Worm (Caenorhabditis elegans) whole organism, young adult: ENCODE measurements around the gene snpc-1.1.

Experiments used
- B0019.2 ChIP-seq: fragments of 200-800 bp; sonication (Bioruptor generic); conservative IDR thresholded peaks from 2 replicates; pipeline ENCODE4 v1.3.6; 2022; ENCODE audit warnings: missing genetic modification reagents, missing genetic modification characterization, missing compliant biosample characterization
- B0035.1 ChIP-seq: sonication (generic microtip); optimal IDR thresholded peaks from 2 replicates; lab custom pipeline; 2016; ENCODE audit warnings: missing genetic modification characterization, mild to moderate bottlenecking, missing compliant biosample characterization, missing genotype, missing genetic modification reagents
- C06A6.2 ChIP-seq: fragments of 200-800 bp; sonication (Bioruptor generic); conservative IDR thresholded peaks from 2 replicates; pipeline ENCODE4 v1.3.6; 2022; ENCODE audit warnings: missing genetic modification characterization, missing compliant biosample characterization
- C17E4.6 ChIP-seq: fragments of 200-800 bp; sonication (Bioruptor generic); IDR thresholded peaks from 2 replicates; pipeline ENCODE4 v1.3.6; 2022; ENCODE audit warnings: missing genetic modification reagents, missing genetic modification characterization, missing compliant biosample characterization
- F10E7.11 ChIP-seq: sonication (generic microtip); optimal IDR thresholded peaks from 2 replicates; lab custom pipeline; 2017; ENCODE audit warnings: mild to moderate bottlenecking, missing genetic modification characterization, moderate library complexity, missing compliant biosample characterization
- F33H1.4 ChIP-seq: fragments of 200-800 bp; sonication (Bioruptor generic); IDR thresholded peaks from 2 replicates; pipeline ENCODE4 v1.3.6; 2022; ENCODE audit warnings: missing genetic modification reagents, missing genetic modification characterization, missing compliant biosample characterization
- F52B5.7 ChIP-seq: sonication (generic microtip); optimal IDR thresholded peaks from 2 replicates; lab custom pipeline; 2016; ENCODE audit warnings: mild to moderate bottlenecking, missing genetic modification characterization, missing compliant biosample characterization
- F55B11.4 ChIP-seq: sonication (generic microtip); optimal IDR thresholded peaks from 2 replicates; lab custom pipeline; 2016; ENCODE audit warnings: missing compliant biosample characterization, missing genetic modification characterization, borderline replicate concordance; ENCODE audit not compliant: insufficient read depth
- F57A8.1 ChIP-seq: fragments of 200-800 bp; sonication (Bioruptor generic); optimal IDR thresholded peaks from 2 replicates; lab custom pipeline; 2018; ENCODE audit warnings: mild to moderate bottlenecking, missing genetic modification characterization, moderate library complexity, missing compliant biosample characterization
- K12H6.12 ChIP-seq: fragments of 200-800 bp; sonication (Bioruptor generic); optimal IDR thresholded peaks from 2 replicates; lab custom pipeline; 2018; ENCODE audit warnings: mild to moderate bottlenecking, missing genetic modification characterization, missing compliant biosample characterization
- T07F8.4 ChIP-seq: sonication (generic microtip); optimal IDR thresholded peaks from 2 replicates; lab custom pipeline; 2016; ENCODE audit warnings: mild to moderate bottlenecking, missing genetic modification characterization, moderate library complexity, missing compliant biosample characterization
- Y67H2A.10 ChIP-seq: fragments of 200-800 bp; sonication (Bioruptor generic); conservative IDR thresholded peaks from 2 replicates; pipeline ENCODE4 v1.3.6; 2022; ENCODE audit warnings: missing genetic modification reagents, missing genetic modification characterization, missing compliant biosample characterization
- Y79H2A.3 ChIP-seq: fragments of 200-800 bp; sonication (Bioruptor generic); conservative IDR thresholded peaks from 2 replicates; pipeline ENCODE4 v1.3.6; 2022; ENCODE audit warnings: missing genetic modification reagents, missing genetic modification characterization, missing compliant biosample characterization
- ZK185.1 ChIP-seq: sonication (generic microtip); optimal IDR thresholded peaks from 2 replicates; lab custom pipeline; 2016; ENCODE audit warnings: mild to moderate bottlenecking, missing genetic modification characterization, missing compliant biosample characterization; ENCODE audit not compliant: poor library complexity, severe bottlenecking
- attf-3 ChIP-seq: fragments of 200-800 bp; sonication (Bioruptor generic); conservative IDR thresholded peaks from 2 replicates; pipeline ENCODE4 v1.3.6; 2022; ENCODE audit warnings: missing genetic modification reagents, missing genetic modification characterization, missing compliant biosample characterization
- ceh-91 ChIP-seq: fragments of 200-800 bp; sonication (Bioruptor generic); IDR thresholded peaks from 2 replicates; pipeline ENCODE4 v1.3.6; 2022; ENCODE audit warnings: missing genetic modification reagents, missing genetic modification characterization, missing compliant biosample characterization
- dpff-1 ChIP-seq: sonication (generic microtip); optimal IDR thresholded peaks from 2 replicates; lab custom pipeline; 2017; ENCODE audit warnings: mild to moderate bottlenecking, missing genetic modification characterization, missing compliant biosample characterization
- dpl-1 ChIP-seq: fragments of 150-350 bp; optimal IDR thresholded peaks from 2 replicates; lab custom pipeline; 2014; ENCODE audit warnings: missing biosample characterization, missing genetic modification reagents, missing genetic modification characterization
- efl-1 ChIP-seq: fragments of 150-350 bp; optimal IDR thresholded peaks from 2 replicates; lab custom pipeline; 2014; ENCODE audit warnings: missing biosample characterization, missing genetic modification reagents, missing genetic modification characterization
- hmg-1.2 ChIP-seq: fragments of 200-800 bp; sonication (Bioruptor generic); IDR thresholded peaks from 2 replicates; pipeline ENCODE4 v1.3.6; 2022; ENCODE audit warnings: missing genetic modification reagents, missing genetic modification characterization, missing compliant biosample characterization
- hsf-1 ChIP-seq: fragments of 200-800 bp; sonication (Bioruptor generic); IDR thresholded peaks from 2 replicates; pipeline ENCODE4 v1.3.6; 2022; ENCODE audit warnings: missing genetic modification reagents, missing genetic modification characterization, missing compliant biosample characterization
- lin-40 ChIP-seq: sonication (generic microtip); optimal IDR thresholded peaks from 2 replicates; lab custom pipeline; 2016; ENCODE audit warnings: missing genetic modification characterization, mild to moderate bottlenecking, missing compliant biosample characterization, missing genotype, missing genetic modification reagents
- lin-54 ChIP-seq: fragments of 200-800 bp; sonication (Bioruptor generic); optimal IDR thresholded peaks from 2 replicates; lab custom pipeline; 2018; ENCODE audit warnings: mild to moderate bottlenecking, missing genetic modification characterization, missing compliant biosample characterization
- madf-10 ChIP-seq: sonication (generic microtip); optimal IDR thresholded peaks from 2 replicates; lab custom pipeline; 2016; ENCODE audit warnings: mild to moderate bottlenecking, missing genetic modification characterization, missing compliant biosample characterization
- mcd-1 ChIP-seq: fragments of 200-800 bp; sonication (Bioruptor generic); IDR thresholded peaks from 2 replicates; pipeline ENCODE4 v1.3.6; 2022; ENCODE audit warnings: missing genetic modification reagents, missing genetic modification characterization, missing compliant biosample characterization
- mel-28 ChIP-seq: sonication (generic microtip); optimal IDR thresholded peaks from 2 replicates; lab custom pipeline; 2016; ENCODE audit warnings: borderline replicate concordance, mild to moderate bottlenecking, missing genetic modification characterization, missing compliant biosample characterization
- nhr-27 ChIP-seq: fragments of 200-800 bp; sonication (Bioruptor generic); optimal IDR thresholded peaks from 2 replicates; lab custom pipeline; 2018; ENCODE audit warnings: mild to moderate bottlenecking, missing genetic modification characterization, moderate library complexity, missing compliant biosample characterization
- nhr-80 ChIP-seq: sonication (generic microtip); optimal IDR thresholded peaks from 2 replicates; lab custom pipeline; 2016; ENCODE audit warnings: missing genetic modification characterization, missing compliant biosample characterization
- rec-8 ChIP-seq, 2 experiments: sonication (generic microtip); optimal IDR thresholded peaks; 2 replicates each; lab custom pipeline; 2016; ENCODE audit warnings: mild to moderate bottlenecking in 2 of 2, missing genetic modification characterization in 2 of 2, missing genetic modification reagents in 2 of 2, missing genotype in 2 of 2, missing biosample characterization in 1 of 2, missing compliant biosample characterization in 1 of 2, moderate library complexity in 1 of 2
- repo-1 ChIP-seq: sonication (generic microtip); optimal IDR thresholded peaks from 2 replicates; lab custom pipeline; 2017; ENCODE audit warnings: mild to moderate bottlenecking, missing genetic modification characterization, missing compliant biosample characterization
- sea-2 ChIP-seq: fragments of 200-800 bp; sonication (Bioruptor generic); IDR thresholded peaks from 2 replicates; pipeline ENCODE4 v1.3.6; 2022; ENCODE audit warnings: missing genetic modification characterization, missing compliant biosample characterization
- snpc-4 ChIP-seq, 5 experiments: fragments of 150-350 bp in 1 of 5; sonication (generic microtip) in 4 of 5; optimal IDR thresholded peaks; 2 replicates each; lab custom pipeline; 2014 to 2018; ENCODE audit warnings: missing genetic modification characterization in 5 of 5, missing biosample characterization in 3 of 5, antibody characterized with exemption in 2 of 5, mild to moderate bottlenecking in 2 of 5, missing compliant biosample characterization in 2 of 5, missing genotype in 2 of 5, moderate library complexity in 2 of 5, missing genetic modification reagents in 1 of 5
- sptf-2 ChIP-seq: fragments of 200-800 bp; sonication (Bioruptor generic); optimal IDR thresholded peaks from 2 replicates; lab custom pipeline; 2018; ENCODE audit warnings: mild to moderate bottlenecking, missing genetic modification characterization, missing compliant biosample characterization
- zim-3 ChIP-seq: sonication (generic microtip); optimal IDR thresholded peaks from 2 replicates; lab custom pipeline; 2017; ENCODE audit warnings: mild to moderate bottlenecking, missing genetic modification characterization, moderate library complexity, missing compliant biosample characterization

snpc-1.1 gene

ce11 chrII:7808950-7809349 lies 27.8 kb upstream of the snpc-1.1 start (continued):
- TF ChIP-seq lin-40 (tag; lab: Kevin White, UChicago) (peak; percentile 12), madf-10 (tag; lab: Kevin White, UChicago) (peak; percentile 3), C06A6.2 (no peak), mel-28 (tag; lab: Kevin White, UChicago) (no peak)

- TF ChIP-seq C17E4.6 (GFP tag; lab: Robert Waterston, UW): no peak
- no peak for TF ChIP-seq F10E7.11
- TF ChIP-seq B0019.2 (GFP tag; lab: Robert Waterston, UW): no peak
- TF ChIP-seq F57A8.1 (GFP tag; lab: Kevin White, UChicago): no peak
- TF ChIP-seq sptf-2 (GFP tag; lab: Kevin White, UChicago): no peak
- TF ChIP-seq hmg-1.2: no peak
- TF ChIP-seq zim-3 (tag; lab: Kevin White, UChicago): no peak
- TF ChIP-seq Y67H2A.10 (GFP tag; lab: Robert Waterston, UW): no peak
These were observed 27.1 kb upstream of the snpc-1.1 start for ce11 chrII:7808153-7808552.

ce11 chrII:7806872-7807271 lies 25.8 kb upstream of the snpc-1.1 start:
- TF ChIP-seq K12H6.12 (tag; lab: Kevin White, UChicago) (no peak), efl-1 (GFP tag; lab: Kevin White, UChicago) (peak; percentile 77), nhr-27 (tag; lab: Kevin White, UChicago) (no peak), lin-40 (tag; lab: Kevin White, UChicago) (no peak)

ce11 chrII:7806054-7806453 lies 25.0 kb upstream of the snpc-1.1 start:
- TF ChIP-seq F55B11.4 (tag; lab: Kevin White, UChicago): no peak
- TF ChIP-seq dpl-1 (GFP tag; lab: Kevin White, UChicago): no peak
- TF ChIP-seq nhr-80 (tag; lab: Kevin White, UChicago): no peak
- no peak for TF ChIP-seq hsf-1 (GFP tag; lab: Robert Waterston, UW)
- no peak for TF ChIP-seq ZK185.1 (tag; lab: Kevin White, UChicago)
- TF ChIP-seq F33H1.4 (GFP tag; lab: Robert Waterston, UW): no peak
- no peak for TF ChIP-seq T07F8.4
- no peak for TF ChIP-seq B0035.1 (tag; lab: Kevin White, UChicago)
- TF ChIP-seq F52B5.7 (tag; lab: Kevin White, UChicago): no peak
- no peak for TF ChIP-seq lin-54 (GFP tag; lab: Kevin White, UChicago)
- TF ChIP-seq, all 124 proteins: peak for 0

ce11 chrII:7803174-7803573 lies 22.1 kb upstream of the snpc-1.1 start:
- no peak for TF ChIP-seq nhr-27 (tag; lab: Kevin White, UChicago)
- TF ChIP-seq K12H6.12 (tag; lab: Kevin White, UChicago): no peak
- TF ChIP-seq sea-2 (GFP tag; lab: Robert Waterston, UW): no peak
- no peak for TF ChIP-seq dpl-1 (GFP tag; lab: Kevin White, UChicago)
- TF ChIP-seq zim-3 (tag; lab: Kevin White, UChicago): no peak
- TF ChIP-seq Y79H2A.3: no peak
- TF ChIP-seq dpff-1 (tag; lab: Kevin White, UChicago): no peak
- no peak for TF ChIP-seq mcd-1 (GFP tag; lab: Robert Waterston, UW)
- TF ChIP-seq rec-8 (tag; optimal IDR thresholded peaks at IDR 0.05; lab: Kevin White, UChicago): no peak
- TF ChIP-seq hsf-1 (GFP tag; lab: Robert Waterston, UW): no peak
- TF ChIP-seq repo-1 (tag; lab: Kevin White, UChicago): no peak
- TF ChIP-seq ceh-91 (GFP tag; lab: Robert Waterston, UW): no peak
- no peak for TF ChIP-seq attf-3
- TF ChIP-seq snpc-4 (GFP tag; optimal IDR thresholded peaks at IDR 0.05; lab: Kevin White, UChicago): no peak
- no peak for TF ChIP-seq snpc-4 (tag; optimal IDR thresholded peaks at IDR 0.05; lab: Kevin White, UChicago)
